Worm (Caenorhabditis elegans) whole organism, early embryonic: ENCODE data around the gene clp-4.

ENCODE experiments used
- ceh-36 ChIP-seq: sonication (generic microtip); optimal IDR thresholded peaks from 2 replicates; lab custom pipeline; 2016; ENCODE audit warnings: missing genetic modification characterization, inconsistent platforms, missing compliant biosample characterization
- hnd-1 ChIP-seq: sonication (generic microtip); optimal IDR thresholded peaks from 2 replicates; lab custom pipeline; 2016; ENCODE audit warnings: missing genetic modification characterization, missing compliant biosample characterization
- tra-4 ChIP-seq: sonication (generic microtip); optimal IDR thresholded peaks from 2 replicates; lab custom pipeline; 2017; ENCODE audit warnings: missing genetic modification characterization, missing compliant biosample characterization

ce11 chrIII:1758632-1759031, 59.5 kb downstream of the clp-4 start, which contains the start of gene Y46E12A.2:
- TF ChIP-seq ceh-36 (no peak), tra-4 (tag; lab: Kevin White, UChicago) (no peak), hnd-1 (tag; lab: Kevin White, UChicago) (no peak)
